Fruit fly (Drosophila melanogaster): ENCODE results near the gene CG7201.

Gene CG7201

DNA sequence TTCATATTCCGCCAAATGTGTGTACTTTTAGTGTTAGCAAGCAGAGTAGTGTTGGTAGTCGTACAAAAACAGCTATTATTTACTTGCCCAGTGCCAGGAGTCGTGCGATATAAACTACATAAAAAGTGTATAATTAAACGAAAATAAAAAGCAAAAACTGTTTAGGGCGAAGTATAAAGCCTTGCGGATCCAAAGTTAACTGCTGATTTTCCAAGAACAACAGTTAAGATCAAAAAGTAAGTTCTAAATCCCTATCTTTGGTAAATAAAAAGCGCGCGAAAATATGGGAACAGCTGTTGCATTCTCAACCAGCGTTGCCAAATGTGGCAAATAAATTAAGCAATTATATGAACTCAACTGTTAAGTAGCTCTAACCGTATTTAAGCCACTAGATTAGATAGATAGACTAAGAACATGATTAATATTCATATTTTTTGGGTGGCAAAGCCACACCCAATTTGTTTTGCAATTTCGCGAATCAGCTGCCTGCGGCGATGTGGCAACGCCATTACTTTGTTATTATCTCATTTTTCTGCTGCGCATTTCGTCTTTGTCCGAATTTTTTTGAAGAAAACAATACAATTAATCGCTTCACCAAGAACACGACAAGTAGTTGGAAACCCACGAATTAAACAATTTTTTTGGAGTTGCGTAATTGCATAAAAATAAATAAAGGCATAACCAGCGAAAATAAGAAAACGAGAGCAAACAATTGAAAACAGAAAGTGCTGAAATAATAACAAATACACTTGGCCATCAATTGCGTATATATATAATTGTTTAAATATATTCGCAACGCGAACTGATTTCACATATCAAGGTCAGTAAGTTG lies 45.4 kb upstream of the CG7201 start, which contains the start of the genes Prim1 and CG7083 (continued):
- TF ChIP-seq CG4404 (GFP tag; IDR thresholded peaks at IDR 0.05) = no peak
- TF ChIP-seq phol (tag; optimal IDR thresholded peaks at IDR 0.05) = peak; percentile 68
- peak; percentile 54 for TF ChIP-seq Hmr (GFP tag; optimal IDR thresholded peaks at IDR 0.05)
- TF ChIP-seq inv (GFP tag; IDR thresholded peaks at IDR 0.05; ENCODE audit: partially characterized antibody) = no peak
- no peak for TF ChIP-seq Dref (GFP tag; IDR thresholded peaks at IDR 0.05)
- no peak for TF ChIP-seq Lpt (GFP tag; optimal IDR thresholded peaks at IDR 0.05)
- no peak for TF ChIP-seq knrl (GFP tag; IDR thresholded peaks at IDR 0.05; ENCODE audit: partially characterized antibody)
- no peak for TF ChIP-seq D19B (GFP tag; optimal IDR thresholded peaks at IDR 0.05)
- peak; percentile 33 for TF ChIP-seq CG15479 (GFP tag; optimal IDR thresholded peaks at IDR 0.05)
- peak; percentile 29 for TF ChIP-seq CG18764 (GFP tag; optimal IDR thresholded peaks at IDR 0.05)
- no peak for TF ChIP-seq hbn (GFP tag; IDR thresholded peaks at IDR 0.05; ENCODE audit: partially characterized antibody)
- TF ChIP-seq nom (GFP tag; optimal IDR thresholded peaks at IDR 0.05) = peak; percentile 39
- TF ChIP-seq Opbp (GFP tag; IDR thresholded peaks at IDR 0.05; ENCODE audit: partially characterized antibody) = no peak
- TF ChIP-seq mirr (GFP tag; optimal IDR thresholded peaks at IDR 0.05) = peak; percentile 32
- peak; percentile 42; the same call in 1 of the 2 replicates for TF ChIP-seq stc (GFP tag; IDR thresholded peaks at IDR 0.05)
- peak in 1 of 2 experiments; percentile 55 for TF ChIP-seq insv (GFP tag; optimal IDR thresholded peaks at IDR 0.05)
- TF ChIP-seq Poxn (GFP tag; IDR thresholded peaks at IDR 0.05) = no peak
- TF ChIP-seq gce (GFP tag; IDR thresholded peaks at IDR 0.05) = no peak
- 0 out of 2 replicates have a peak, but pooled peaks have one; percentile 27 for TF ChIP-seq seq (GFP tag; IDR thresholded peaks at IDR 0.05)
- no peak for TF ChIP-seq sqz (GFP tag; optimal IDR thresholded peaks at IDR 0.05)
- peak; percentile 30; the same call in 1 of the 3 replicates for TF ChIP-seq tgo (GFP tag; IDR thresholded peaks at IDR 0.05)
- no peak for TF ChIP-seq CG6272 (GFP tag; IDR thresholded peaks at IDR 0.05)
- no peak for TF ChIP-seq CG11504 (tag; optimal IDR thresholded peaks at IDR 0.05)
- no peak for TF ChIP-seq pita (GFP tag; optimal IDR thresholded peaks at IDR 0.05)
- TF ChIP-seq CG13123 (GFP tag; optimal IDR thresholded peaks at IDR 0.05) = peak; percentile 39
- no peak for TF ChIP-seq so (GFP tag; IDR thresholded peaks at IDR 0.05)
- TF ChIP-seq CG2678 (tag; optimal IDR thresholded peaks at IDR 0.05) = no peak
- TF ChIP-seq trem (tag; optimal IDR thresholded peaks at IDR 0.05) = peak; percentile 63
- peak; percentile 34 for TF ChIP-seq CG12744 (GFP tag; optimal IDR thresholded peaks at IDR 0.05)
- TF ChIP-seq HLHmδ (GFP tag; optimal IDR thresholded peaks at IDR 0.05) = no peak
- peak; percentile 66 for TF ChIP-seq CG9727 (GFP tag; optimal IDR thresholded peaks at IDR 0.05)
- TF ChIP-seq CG2202 (tag; optimal IDR thresholded peaks at IDR 0.05) = peak; percentile 24
- TF ChIP-seq CG6854 (GFP tag; optimal IDR thresholded peaks at IDR 0.05) = no peak
- TF ChIP-seq tll (GFP tag; optimal IDR thresholded peaks at IDR 0.05) = no peak
- TF ChIP-seq Taf1 (GFP tag; IDR thresholded peaks at IDR 0.05) = no peak
- peak; percentile 47 for TF ChIP-seq Nf-YC (tag; optimal IDR thresholded peaks at IDR 0.05)
- no peak for TF ChIP-seq Optix (GFP tag; IDR thresholded peaks at IDR 0.05)
- TF ChIP-seq chm (GFP tag; IDR thresholded peaks at IDR 0.05) = no peak
- no peak for TF ChIP-seq z (GFP tag; IDR thresholded peaks at IDR 0.05)
- TF ChIP-seq CG17802 (tag; optimal IDR thresholded peaks at IDR 0.05) = no peak
- TF ChIP-seq CG10274 (GFP tag; optimal IDR thresholded peaks at IDR 0.05) = no peak
- TF ChIP-seq Hey (tag; optimal IDR thresholded peaks at IDR 0.05) = no peak
- no peak for TF ChIP-seq CG14860 (GFP tag; IDR thresholded peaks at IDR 0.05; ENCODE audit: partially characterized antibody)
- no peak for TF ChIP-seq CG3407 (GFP tag; optimal IDR thresholded peaks at IDR 0.05)
- TF ChIP-seq lola (GFP tag; optimal IDR thresholded peaks at IDR 0.05) = peak in 1 of 3 experiments; percentile 55
- no peak for TF ChIP-seq ap (GFP tag; IDR thresholded peaks at IDR 0.05)
- TF ChIP-seq CG11695 (GFP tag; IDR thresholded peaks at IDR 0.05) = 0 out of 3 replicates have a peak, but pooled peaks have one; percentile 6
- TF ChIP-seq BEAF-32 (GFP tag; optimal IDR thresholded peaks at IDR 0.05) = peak; percentile 43

Data from whole organism, embryonic.